Fruit fly (Drosophila melanogaster): Measurements from ENCODE around the gene mura.

Gene mura

DNA sequence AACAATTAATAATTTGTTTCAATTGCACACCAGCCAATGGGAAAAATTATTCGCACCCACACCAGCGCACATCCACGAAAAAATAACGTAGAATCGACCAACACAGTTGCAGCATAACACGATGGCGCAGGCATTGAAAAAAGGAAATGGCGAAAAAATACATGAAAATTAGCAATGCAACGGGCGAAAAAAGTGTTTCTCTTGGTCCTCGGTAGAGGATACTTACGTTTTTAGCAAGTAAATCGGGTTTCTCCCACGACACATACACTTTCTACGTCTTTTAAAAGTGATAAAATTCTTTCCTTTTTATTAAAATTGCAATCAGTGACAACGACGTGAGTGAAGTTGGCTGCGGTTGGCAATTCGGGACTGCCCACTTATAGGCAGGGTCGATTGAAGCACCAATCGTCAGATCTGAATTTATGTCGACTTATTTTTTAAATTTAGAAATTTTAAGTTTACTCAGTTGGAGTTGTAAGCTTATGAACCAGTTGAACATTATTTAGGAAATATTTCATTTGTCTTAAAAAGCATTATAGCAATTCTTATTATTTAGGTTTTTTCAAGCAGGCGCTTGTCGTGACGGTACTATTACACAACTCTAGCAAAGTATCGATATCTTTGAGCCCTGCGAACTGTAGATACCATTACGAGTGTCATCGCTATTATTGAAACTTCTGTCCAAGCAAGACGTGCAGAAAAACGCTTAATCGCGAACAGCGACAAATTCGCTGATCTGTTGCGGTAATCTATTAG is 26.0 kb upstream of the mura start, which contains the start of the genes Kap-alpha3 and Son (continued):
- TF ChIP-seq CG1233 (GFP tag; optimal IDR thresholded peaks at IDR 0.05) (peak; percentile 96), CrebB (tag; optimal IDR thresholded peaks at IDR 0.05) (peak; percentile 91), Nf-YB (GFP tag; optimal IDR thresholded peaks at IDR 0.05) (peak; percentile 78), ewg (GFP tag; optimal IDR thresholded peaks at IDR 0.05) (peak; percentile 83), ham (GFP tag; IDR thresholded peaks at IDR 0.05) (peak; percentile 63; the same call in 1 of the 2 replicates), dati (GFP tag; IDR thresholded peaks at IDR 0.05) (peak; percentile 74), yki (optimal IDR thresholded peaks at IDR 0.05) (no peak), Ssrp (tag; optimal IDR thresholded peaks at IDR 0.05) (peak; percentile 79), mirr (GFP tag; optimal IDR thresholded peaks at IDR 0.05) (peak; percentile 96), Dip3 (GFP tag; optimal IDR thresholded peaks at IDR 0.05) (peak; percentile 95), jing (GFP tag; optimal IDR thresholded peaks at IDR 0.05) (peak; percentile 69), ap (GFP tag; IDR thresholded peaks at IDR 0.05) (peak; percentile 82), Bdp1 (GFP tag; optimal IDR thresholded peaks at IDR 0.05) (peak; percentile 91), vnd (GFP tag; IDR thresholded peaks at IDR 0.05; ENCODE audit: partially characterized antibody) (peak; percentile 76), CG8944 (GFP tag; optimal IDR thresholded peaks at IDR 0.05) (peak; percentile 93), Scr (GFP tag; IDR thresholded peaks at IDR 0.05; ENCODE audit: partially characterized antibody) (peak; percentile 91), odd (GFP tag; optimal IDR thresholded peaks at IDR 0.05) (peak; percentile 92), NFAT (GFP tag; IDR thresholded peaks at IDR 0.05) (peak; percentile 90), CG12236 (GFP tag; optimal IDR thresholded peaks at IDR 0.05) (peak; percentile 86), CG4404 (GFP tag; IDR thresholded peaks at IDR 0.05) (peak; percentile 89), CG17385 (GFP tag; optimal IDR thresholded peaks at IDR 0.05) (peak; percentile 93), Hand (GFP tag; optimal IDR thresholded peaks at IDR 0.05) (peak; percentile 82), CG16815 (GFP tag; optimal IDR thresholded peaks at IDR 0.05) (peak; percentile 87), Hsf (GFP tag; optimal IDR thresholded peaks at IDR 0.05) (peak; percentile 95), Meics (GFP tag; optimal IDR thresholded peaks at IDR 0.05) (peak; percentile 95), btn (GFP tag; optimal IDR thresholded peaks at IDR 0.05) (peak; percentile 90), Antp (GFP tag; optimal IDR thresholded peaks at IDR 0.05) (peak; percentile 91), CG31365 (tag; optimal IDR thresholded peaks at IDR 0.05) (peak; percentile 78), CG11247 (GFP tag; IDR thresholded peaks at IDR 0.05) (peak; percentile 83), CG14667 (GFP tag; IDR thresholded peaks at IDR 0.05) (peak; percentile 80), Aef1 (GFP tag; IDR thresholded peaks at IDR 0.05) (peak; percentile 85), gce (GFP tag; IDR thresholded peaks at IDR 0.05) (peak; percentile 83), CTCF (GFP tag; optimal IDR thresholded peaks at IDR 0.05) (peak; percentile 63), D (optimal IDR thresholded peaks at IDR 0.05) (no peak), D (GFP tag; optimal IDR thresholded peaks at IDR 0.05) (peak; percentile 89), ftz-f1 (GFP tag; optimal IDR thresholded peaks at IDR 0.05) (peak; percentile 82), CG2678 (tag; optimal IDR thresholded peaks at IDR 0.05) (peak; percentile 89), Elba2 (GFP tag; optimal IDR thresholded peaks at IDR 0.05) (peak; percentile 5), CG17829 (tag; optimal IDR thresholded peaks at IDR 0.05) (peak; percentile 90), h (optimal IDR thresholded peaks at IDR 0.05) (no peak), eve (GFP tag; optimal IDR thresholded peaks at IDR 0.05) (no peak), oc (tag; optimal IDR thresholded peaks at IDR 0.05) (peak; percentile 73), ato (GFP tag; IDR thresholded peaks at IDR 0.05; ENCODE audit: partially characterized antibody) (no peak), Optix (GFP tag; IDR thresholded peaks at IDR 0.05) (peak; percentile 86), vvl (GFP tag; IDR thresholded peaks at IDR 0.05) (peak; percentile 91), onecut (GFP tag; IDR thresholded peaks at IDR 0.05) (peak; percentile 87), CG34224 (GFP tag; IDR thresholded peaks at IDR 0.05; ENCODE audit: partially characterized antibody) (peak; percentile 82), Ets97D (GFP tag; optimal IDR thresholded peaks at IDR 0.05) (peak; percentile 99), Blimp-1 (GFP tag; optimal IDR thresholded peaks at IDR 0.05) (peak; percentile 70), bowl (GFP tag; IDR thresholded peaks at IDR 0.05) (peak; percentile 49; the same call in 1 of the 2 replicates), ro (GFP tag; IDR thresholded peaks at IDR 0.05) (peak; percentile 47; the same call in 1 of the 2 replicates)
